Worm (Caenorhabditis elegans) whole organism, L4 larva: ENCODE results near the gene dmsr-11.

Source experiments
- F26F4.8 ChIP-seq: fragments of 200-800 bp; sonication (Bioruptor generic); conservative IDR thresholded peaks from 2 replicates; pipeline ENCODE4 v1.3.6; 2022; ENCODE audit warnings: missing genetic modification characterization, missing compliant biosample characterization
- R02D3.7 ChIP-seq: fragments of 150-350 bp; sonication (generic microtip); optimal IDR thresholded peaks from 3 replicates; lab custom pipeline; 2014; ENCODE audit warnings: missing biosample characterization, missing genetic modification characterization
- T20F7.1 ChIP-seq: fragments of 200-800 bp; sonication (Bioruptor generic); optimal IDR thresholded peaks from 2 replicates; lab custom pipeline; 2018; ENCODE audit warnings: mild to moderate bottlenecking, missing genetic modification characterization, missing compliant biosample characterization
- Y48G9A.11 ChIP-seq: fragments of 200-800 bp; sonication (Bioruptor generic); IDR thresholded peaks from 2 replicates; pipeline ENCODE4 v1.3.6; 2022; ENCODE audit warnings: missing genetic modification reagents, missing genetic modification characterization, missing compliant biosample characterization
- aha-1 ChIP-seq: fragments of 150-350 bp; peaks from one replicate; lab custom pipeline; 2014; ENCODE audit warnings: missing biosample characterization, missing genetic modification characterization
- attf-4 ChIP-seq: sonication (generic microtip); optimal IDR thresholded peaks from 3 replicates; lab custom pipeline; 2017; ENCODE audit warnings: missing biosample characterization, missing genetic modification characterization
- ceh-20 ChIP-seq: fragments of 200-800 bp; sonication (Bioruptor generic); IDR thresholded peaks from 2 replicates; pipeline ENCODE4 v1.3.6; 2022; ENCODE audit warnings: missing genetic modification reagents, missing genetic modification characterization, missing compliant biosample characterization
- ceh-28 ChIP-seq: fragments of 150-350 bp; optimal IDR thresholded peaks from 2 replicates; lab custom pipeline; 2014; ENCODE audit warnings: missing biosample characterization, missing genetic modification reagents, missing genetic modification characterization
- ctbp-1 ChIP-seq: fragments of 200-800 bp; sonication (Bioruptor generic); IDR thresholded peaks from 2 replicates; pipeline ENCODE4 v1.3.6; 2022; ENCODE audit warnings: missing genetic modification reagents, missing genetic modification characterization, missing compliant biosample characterization
- daf-16 ChIP-seq, 3 experiments: sonication (generic microtip); optimal IDR thresholded peaks; 2 replicates each; lab custom pipeline; 2016 to 2017; ENCODE audit warnings: missing genetic modification characterization in 3 of 3, missing genetic modification reagents in 3 of 3, mild to moderate bottlenecking in 2 of 3, missing compliant biosample characterization in 2 of 3, missing biosample characterization in 1 of 3, moderate library complexity in 1 of 3
- daf-8 ChIP-seq: fragments of 200-800 bp; sonication (Bioruptor generic); IDR thresholded peaks from 2 replicates; pipeline ENCODE4 v1.3.6; 2022; ENCODE audit warnings: missing genetic modification characterization, missing compliant biosample characterization
- dpl-1 ChIP-seq: fragments of 150-350 bp; optimal IDR thresholded peaks from 2 replicates; lab custom pipeline; 2014; ENCODE audit warnings: missing biosample characterization, missing genetic modification reagents, missing genetic modification characterization
- dve-1 ChIP-seq: sonication (generic microtip); optimal IDR thresholded peaks from 2 replicates; lab custom pipeline; 2017; ENCODE audit warnings: antibody characterized with exemption, mild to moderate bottlenecking, missing genetic modification characterization, missing compliant biosample characterization; ENCODE audit not compliant: insufficient read depth
- egl-27 ChIP-seq: sonication (generic microtip); optimal IDR thresholded peaks from 3 replicates; lab custom pipeline; 2017; ENCODE audit warnings: missing biosample characterization, missing genetic modification reagents, missing genetic modification characterization
- fkh-10 ChIP-seq: fragments of 150-350 bp; optimal IDR thresholded peaks from 2 replicates; lab custom pipeline; 2014; ENCODE audit warnings: missing biosample characterization, missing genetic modification reagents, missing genetic modification characterization
- jun-1 ChIP-seq: fragments of 150-350 bp; optimal IDR thresholded peaks from 2 replicates; lab custom pipeline; 2014; ENCODE audit warnings: missing biosample characterization, missing genetic modification reagents, missing genetic modification characterization
- mes-2 ChIP-seq: sonication (generic microtip); optimal IDR thresholded peaks from 2 replicates; lab custom pipeline; 2016; ENCODE audit warnings: missing genotype, mild to moderate bottlenecking, missing genetic modification characterization, missing compliant biosample characterization; ENCODE audit not compliant: poor library complexity, severe bottlenecking
- mxl-2 ChIP-seq: fragments of 200-800 bp; sonication (Bioruptor generic); conservative IDR thresholded peaks from 2 replicates; pipeline ENCODE4 v1.3.6; 2022; ENCODE audit warnings: missing genetic modification reagents, missing genetic modification characterization, missing compliant biosample characterization
- nhr-10 ChIP-seq: fragments of 150-350 bp; optimal IDR thresholded peaks from 2 replicates; lab custom pipeline; 2014; ENCODE audit warnings: missing biosample characterization, missing genetic modification characterization
- nhr-11 ChIP-seq: fragments of 150-350 bp; optimal IDR thresholded peaks from 2 replicates; lab custom pipeline; 2014; ENCODE audit warnings: missing biosample characterization, missing genetic modification characterization
- nhr-28 ChIP-seq: fragments of 150-350 bp; optimal IDR thresholded peaks from 2 replicates; lab custom pipeline; 2014; ENCODE audit warnings: missing biosample characterization, missing genetic modification characterization
- nhr-41 ChIP-seq: fragments of 200-800 bp; sonication (Bioruptor generic); IDR thresholded peaks from 2 replicates; pipeline ENCODE4 v1.3.6; 2022; ENCODE audit warnings: missing genetic modification reagents, missing genetic modification characterization, missing compliant biosample characterization
- nhr-6 ChIP-seq: fragments of 150-350 bp; optimal IDR thresholded peaks from 2 replicates; lab custom pipeline; 2014; ENCODE audit warnings: missing biosample characterization, missing genetic modification characterization
- nhr-77 ChIP-seq: fragments of 150-350 bp; optimal IDR thresholded peaks from 2 replicates; lab custom pipeline; 2014; ENCODE audit warnings: missing biosample characterization, missing genetic modification characterization
- pha-4 ChIP-seq, 2 experiments: fragments of 150-350 bp in 1 of 2; fragments of 200-800 bp in 1 of 2; sonication (Bioruptor generic) in 1 of 2; IDR thresholded peaks in 1 of 2; optimal IDR thresholded peaks in 1 of 2; 2 replicates each; pipeline versions ENCODE4 v1.3.6 to Lab custom; 2014 to 2022; ENCODE audit warnings: missing genetic modification characterization in 2 of 2, missing genetic modification reagents in 2 of 2, missing biosample characterization in 1 of 2, missing compliant biosample characterization in 1 of 2
- pqm-1 ChIP-seq: sonication (generic microtip); optimal IDR thresholded peaks from 2 replicates; lab custom pipeline; 2017; ENCODE audit warnings: missing biosample characterization, missing genetic modification characterization
- set-16 ChIP-seq: fragments of 200-800 bp; sonication (Bioruptor generic); IDR thresholded peaks from 2 replicates; pipeline ENCODE4 v1.3.6; 2022; ENCODE audit warnings: missing genetic modification reagents, missing genetic modification characterization, missing compliant biosample characterization
- snpc-1.2 ChIP-seq: fragments of 200-800 bp; sonication (Bioruptor generic); IDR thresholded peaks from 2 replicates; pipeline ENCODE4 v1.3.6; 2022; ENCODE audit warnings: missing genetic modification reagents, missing genetic modification characterization, missing compliant biosample characterization
- spr-1 ChIP-seq: sonication (generic microtip); optimal IDR thresholded peaks from 2 replicates; lab custom pipeline; 2016; ENCODE audit warnings: mild to moderate bottlenecking, missing genetic modification characterization, missing compliant biosample characterization
- spr-3 ChIP-seq: fragments of 200-800 bp; sonication (Bioruptor generic); optimal IDR thresholded peaks from 2 replicates; lab custom pipeline; 2018; ENCODE audit warnings: mild to moderate bottlenecking, missing genetic modification characterization, missing compliant biosample characterization
- unc-62 ChIP-seq, 3 experiments: fragments of 150-350 bp in 1 of 3; sonication (generic microtip); optimal IDR thresholded peaks in 2 of 3; peaks in 1 of 3; 1 replicate in 1 of 3; 2 replicates in 2 of 3; lab custom pipeline; 2014 to 2017; ENCODE audit warnings: missing biosample characterization in 3 of 3, missing genetic modification characterization in 3 of 3, missing genetic modification reagents in 3 of 3, missing genotype in 1 of 3
- zag-1 ChIP-seq: fragments of 150-350 bp; optimal IDR thresholded peaks from 2 replicates; lab custom pipeline; 2014; ENCODE audit warnings: missing biosample characterization, missing genetic modification characterization
- zip-11 ChIP-seq: fragments of 200-800 bp; sonication (Bioruptor generic); IDR thresholded peaks from 2 replicates; pipeline ENCODE4 v1.3.6; 2022; ENCODE audit warnings: missing genetic modification characterization, missing compliant biosample characterization

Gene dmsr-11

DNA sequence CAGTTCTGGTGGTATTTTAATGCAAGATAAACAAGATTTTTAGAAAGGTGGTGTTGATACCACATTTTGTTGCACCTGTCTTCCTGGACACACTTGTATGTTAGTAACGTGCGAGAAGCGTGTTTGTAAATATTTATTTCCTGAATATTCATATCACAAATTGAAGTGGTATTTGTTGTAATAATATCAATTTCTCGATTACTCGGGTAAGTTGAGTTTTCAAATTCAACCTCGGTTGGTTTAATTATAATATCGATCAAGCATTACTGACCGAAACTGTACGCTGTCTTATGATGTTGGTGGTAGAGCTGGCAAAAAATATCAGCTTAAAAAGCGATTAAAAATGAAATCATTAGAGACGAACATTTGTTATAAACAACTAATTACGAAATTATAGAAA lies at the start of gene dmsr-11:
dmsr-11 (minus strand) TSS at position 101 of the 400 bp plus-strand sequence.
- TF ChIP-seq snpc-1.2 (no peak), egl-27 (tag; lab: Kevin White, UChicago) (no peak), attf-4 (tag; lab: Kevin White, UChicago) (no peak), daf-8 (GFP tag; lab: Robert Waterston, UW) (no peak), pha-4 (GFP tag; IDR thresholded peaks at IDR 0.05; lab: Robert Waterston, UW) (no peak), pha-4 (tag; optimal IDR thresholded peaks at IDR 0.05; lab: Kevin White, UChicago) (no peak), ceh-28 (tag; lab: Kevin White, UChicago) (no peak), nhr-11 (tag; lab: Kevin White, UChicago) (no peak), jun-1 (tag; lab: Kevin White, UChicago) (no peak), set-16 (GFP tag; lab: Robert Waterston, UW) (no peak), nhr-6 (no peak), unc-62 (GFP tag; optimal IDR thresholded peaks at IDR 0.05 in 1 of 2; lab: Kevin White, UChicago) (no peak), unc-62 (tag; optimal IDR thresholded peaks at IDR 0.05; lab: Kevin White, UChicago) (no peak)

DNA sequence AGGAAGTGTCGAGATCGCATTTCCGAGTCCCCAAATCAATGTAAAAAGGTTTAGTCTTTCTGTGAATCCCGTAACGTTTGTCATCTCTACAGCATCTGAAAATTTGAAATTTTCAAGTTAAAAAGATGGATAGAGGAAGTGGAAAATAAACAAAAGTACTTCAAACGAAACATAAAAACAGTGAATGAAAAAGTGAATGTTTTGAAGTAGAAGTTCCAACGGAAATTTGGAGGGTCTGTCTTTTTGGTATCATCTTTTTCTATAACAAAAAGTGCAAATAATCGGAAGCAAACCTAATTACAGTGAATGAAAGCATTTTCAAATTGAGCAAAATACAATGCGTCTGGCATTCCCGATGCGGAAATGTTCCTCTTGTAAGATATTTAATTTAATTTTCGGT lies 42.6 kb upstream of the dmsr-11 start, which contains the start of gene lgc-54:
lgc-54 (minus strand) TSS at position 101 of the 400 bp plus-strand sequence.
- peak; percentile 82 for TF ChIP-seq aha-1 (tag; lab: Kevin White, UChicago)
- TF ChIP-seq zag-1 = no peak
- TF ChIP-seq spr-1 (tag; lab: Kevin White, UChicago) = no peak
- TF ChIP-seq jun-1 (tag; lab: Kevin White, UChicago) = no peak

DNA sequence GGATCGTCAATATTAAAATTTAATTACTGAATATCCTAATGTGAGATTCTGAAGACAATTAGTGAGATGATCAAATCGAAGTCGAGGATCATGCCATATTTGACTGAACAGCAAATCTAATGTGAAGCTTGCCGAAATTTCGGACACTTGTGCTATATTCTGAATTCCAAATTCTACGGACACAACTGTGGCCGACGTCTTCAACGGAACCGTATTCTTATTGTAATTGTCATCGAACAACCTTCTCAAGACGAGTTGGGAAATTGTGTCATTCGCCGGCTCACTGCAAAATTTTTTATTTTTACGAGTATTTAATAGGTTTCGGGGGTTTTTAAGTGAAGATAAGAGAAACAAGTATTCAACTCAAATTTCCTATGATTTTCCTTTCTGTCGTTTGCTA lies 38.5 kb upstream of the dmsr-11 start, which contains the start of gene T15B7.1:
T15B7.1 (plus strand) TSS at position 301 of the 400 bp plus-strand sequence.
- no peak for TF ChIP-seq nhr-41 (GFP tag; lab: Robert Waterston, UW)
- TF ChIP-seq nhr-10 = no peak
- TF ChIP-seq T20F7.1 (GFP tag; lab: Kevin White, UChicago) = no peak
- TF ChIP-seq ctbp-1 (GFP tag; lab: Robert Waterston, UW) = no peak
- TF ChIP-seq pqm-1 (tag; lab: Kevin White, UChicago) = no peak

DNA sequence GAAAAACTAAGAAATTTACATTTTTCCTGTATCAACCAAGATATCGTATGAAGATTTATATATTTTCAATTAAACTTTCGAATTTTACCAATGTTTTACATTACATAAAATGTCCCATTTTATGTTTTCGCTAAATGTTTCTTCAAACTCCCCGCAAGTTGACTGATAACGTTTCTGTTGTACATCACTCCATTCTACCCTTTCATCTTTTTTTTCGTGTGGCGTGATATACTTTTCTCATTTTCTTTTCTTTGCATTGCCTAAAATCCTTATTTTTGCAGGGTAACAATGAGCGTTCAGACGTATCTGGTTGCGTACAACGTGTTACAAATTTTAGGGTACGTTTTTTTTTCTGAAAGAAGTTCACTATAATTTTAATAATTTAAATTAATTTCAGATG lies 35.1 kb upstream of the dmsr-11 start, which contains the start of gene hpo-8:
hpo-8 (plus strand) TSS at position 282 of the 400 bp plus-strand sequence.
- TF ChIP-seq mxl-2 (GFP tag; lab: Robert Waterston, UW) = no peak
- peak; percentile 56 for TF ChIP-seq nhr-28 (tag; lab: Kevin White, UChicago)
- no peak for TF ChIP-seq daf-16 (GFP tag; optimal IDR thresholded peaks at IDR 0.05; lab: Kevin White, UChicago)
- peak; percentile 7 for TF ChIP-seq daf-16 (tag; optimal IDR thresholded peaks at IDR 0.05; lab: Kevin White, UChicago)
- peak; percentile 38 for TF ChIP-seq pqm-1 (tag; lab: Kevin White, UChicago)
- TF ChIP-seq ctbp-1 (GFP tag; lab: Robert Waterston, UW) = no peak
- TF ChIP-seq nhr-77 (tag; lab: Kevin White, UChicago) = peak; percentile 37
- TF ChIP-seq dve-1 (tag; lab: Kevin White, UChicago) = peak; percentile 0

DNA sequence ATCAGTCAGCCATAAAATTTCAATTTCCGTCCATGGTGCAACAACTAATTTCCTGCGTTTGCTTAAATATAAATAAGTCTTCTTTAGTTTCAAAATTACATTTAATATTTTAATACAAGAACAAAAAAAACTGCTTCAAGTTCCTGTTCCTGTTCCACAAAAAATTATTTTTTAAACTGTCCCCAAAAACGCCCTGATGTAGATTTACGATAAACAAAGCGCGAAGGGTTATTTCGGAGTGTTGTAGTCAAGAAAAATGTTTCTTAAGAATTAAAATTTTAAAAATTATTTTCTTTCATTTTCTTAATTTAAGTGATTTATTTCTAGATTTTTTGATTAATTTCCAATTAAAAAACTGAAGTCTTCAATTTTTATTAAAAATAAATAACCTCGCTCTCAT lies 34.7 kb upstream of the dmsr-11 start, which contains the start of gene T15B7.15:
T15B7.15 (minus strand) TSS at position 67 of the 400 bp plus-strand sequence.
- TF ChIP-seq R02D3.7 = peak; percentile 85
- TF ChIP-seq ceh-20 (GFP tag; lab: Robert Waterston, UW) = no peak
- TF ChIP-seq set-16 (GFP tag; lab: Robert Waterston, UW) = no peak
- no peak for TF ChIP-seq spr-3
- peak; percentile 94 for TF ChIP-seq T20F7.1 (GFP tag; lab: Kevin White, UChicago)
- TF ChIP-seq dpl-1 (GFP tag; lab: Kevin White, UChicago) = peak; percentile 77
- no peak for TF ChIP-seq F26F4.8 (GFP tag; lab: Robert Waterston, UW)
- TF ChIP-seq mes-2 (tag; lab: Kevin White, UChicago) = peak; percentile 58
- no peak for TF ChIP-seq daf-16 (GFP tag; optimal IDR thresholded peaks at IDR 0.05; lab: Kevin White, UChicago)
- no peak for TF ChIP-seq daf-16 (tag; optimal IDR thresholded peaks at IDR 0.05; lab: Kevin White, UChicago)
- no peak for TF ChIP-seq zip-11 (GFP tag; lab: Robert Waterston, UW)
- no peak for TF ChIP-seq nhr-11 (tag; lab: Kevin White, UChicago)
- TF ChIP-seq Y48G9A.11 (GFP tag; lab: Robert Waterston, UW) = peak; percentile 92
- no peak for TF ChIP-seq fkh-10
- TF ChIP-seq zag-1 = no peak
